Worm (Caenorhabditis elegans): ENCODE results near the gene F25E5.8.

DNA sequence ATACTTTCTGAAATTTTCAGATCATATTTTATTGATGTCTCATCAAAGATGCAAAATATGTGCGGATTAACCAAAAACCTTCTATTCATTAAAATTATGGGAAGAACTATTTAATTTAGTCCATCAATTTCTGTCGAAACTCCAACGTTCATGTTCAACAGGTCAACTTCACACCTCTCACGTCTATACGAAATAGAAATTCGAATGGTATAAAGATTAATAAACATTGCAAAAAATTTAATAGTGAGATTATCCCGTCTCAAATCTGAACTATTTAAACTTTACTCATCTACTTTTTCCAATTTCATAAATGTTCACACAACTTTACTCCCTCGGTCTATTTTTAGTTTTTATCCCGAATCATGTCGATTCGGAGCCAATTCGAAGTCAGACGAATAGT lies 26.1 kb upstream of the F25E5.8 start, which contains the start of gene R13D7.2:
- no peak for TF ChIP-seq T22C8.4 (GFP tag; IDR thresholded peaks at IDR 0.05)
- no peak for TF ChIP-seq cog-1 (tag; optimal IDR thresholded peaks at IDR 0.05)
- no peak for TF ChIP-seq ref-1 (GFP tag; conservative IDR thresholded peaks at IDR 0.05)
- no peak for TF ChIP-seq flt-1 (GFP tag; IDR thresholded peaks at IDR 0.05)
- no peak for TF ChIP-seq ztf-23 (GFP tag; IDR thresholded peaks at IDR 0.05)
- TF ChIP-seq med-1 (GFP tag; optimal IDR thresholded peaks at IDR 0.05; ENCODE audit: insufficient read depth), result no peak
- TF ChIP-seq tab-1 (GFP tag; IDR thresholded peaks at IDR 0.05), result no peak
- no peak for TF ChIP-seq klf-2 (GFP tag; conservative IDR thresholded peaks at IDR 0.05)
- TF ChIP-seq ztf-29 (GFP tag; IDR thresholded peaks at IDR 0.05), result no peak

All from whole organism, midembryonic.